Fruit fly (Drosophila melanogaster) whole organism: Measurements from ENCODE around the gene beta-PheRS.

Source experiments
- CG8478 ChIP-seq: fragments of >200 bp; optimal IDR thresholded peaks from 2 replicates; lab custom pipeline; 2018; ENCODE audit warnings: inconsistent platforms
- Dll ChIP-seq: fragments of >200 bp; optimal IDR thresholded peaks from 2 replicates; lab custom pipeline; 2017
- EcR ChIP-seq, 2 experiments: fragments of >200 bp; optimal IDR thresholded peaks; 2 replicates each; lab custom pipeline; 2017; ENCODE audit warnings: missing biosample characterization in 2 of 2, missing genetic modification characterization in 2 of 2, missing genetic modification reagents in 2 of 2
- pan ChIP-seq: fragments of >200 bp; optimal IDR thresholded peaks from 2 replicates; lab custom pipeline; 2017
- psq ChIP-seq: fragments of >200 bp; optimal IDR thresholded peaks from 2 replicates; lab custom pipeline; 2017
- usp ChIP-seq: fragments of >200 bp; optimal IDR thresholded peaks from 2 replicates; lab custom pipeline; 2017; ENCODE audit warnings: missing biosample characterization, missing genetic modification characterization, mixed read lengths

The beta-PheRS gene

DNA sequence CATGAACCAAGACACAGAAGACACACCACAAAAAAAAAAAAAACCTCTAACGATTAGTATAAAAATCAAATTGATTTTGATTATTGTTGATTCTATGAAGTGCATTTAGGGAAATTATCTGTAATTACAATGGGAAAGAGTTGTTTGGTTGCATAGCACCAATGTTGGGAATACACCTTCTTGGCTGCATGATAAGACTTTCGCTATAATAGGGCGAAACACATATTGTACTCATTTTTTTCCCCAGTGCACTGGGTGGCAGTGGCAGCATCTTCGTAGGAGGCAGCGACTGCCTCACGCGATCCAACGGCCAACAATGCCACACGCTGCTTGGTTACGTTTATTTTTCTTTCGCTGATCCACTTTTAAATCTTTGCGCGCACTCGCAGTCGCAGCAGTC, 48.5 kb downstream of the beta-PheRS start:
- TF ChIP-seq Dll (lab: Kevin White, UChicago) (no peak), EcR (GFP tag; optimal IDR thresholded peaks at IDR 0.05; lab: Kevin White, UChicago) (no peak)

DNA sequence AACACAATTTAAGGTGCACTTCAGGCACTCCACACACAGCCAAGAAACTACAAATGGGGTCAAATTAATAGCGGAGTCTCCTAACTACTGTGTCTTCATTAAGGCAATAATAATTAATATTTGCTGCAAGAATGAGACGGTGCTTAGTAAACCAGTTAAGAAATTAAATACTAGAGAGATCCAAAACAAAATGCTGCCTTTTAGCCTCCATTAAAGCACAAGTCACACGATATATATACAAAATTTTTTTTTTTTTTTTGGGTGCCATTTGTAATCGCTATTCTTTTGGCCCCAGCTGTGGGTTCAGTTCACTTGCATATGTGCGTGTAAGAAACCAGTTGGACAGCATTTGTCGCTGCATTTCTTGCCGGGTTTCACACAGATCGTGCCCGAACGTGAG, 49.1 kb downstream of the beta-PheRS start:
- no peak for TF ChIP-seq pan (lab: Kevin White, UChicago)
- TF ChIP-seq psq (lab: Kevin White, UChicago), result no peak
- no peak for TF ChIP-seq Dll (lab: Kevin White, UChicago)
- TF ChIP-seq CG8478, result no peak
- TF ChIP-seq usp, result no peak
- TF ChIP-seq EcR (GFP tag; optimal IDR thresholded peaks at IDR 0.05; lab: Kevin White, UChicago), result no peak

- TF ChIP-seq CG8478, result no peak
- no peak for TF ChIP-seq Dll (lab: Kevin White, UChicago)
- no peak for TF ChIP-seq EcR (GFP tag; optimal IDR thresholded peaks at IDR 0.05; lab: Kevin White, UChicago)
- TF ChIP-seq pan (lab: Kevin White, UChicago), result no peak
- TF ChIP-seq psq (lab: Kevin White, UChicago), result no peak
- TF ChIP-seq usp, result no peak
These were observed 49.8 kb downstream of the beta-PheRS start for dm6 chr3R:24202723-24203122.
